Worm (Caenorhabditis elegans) whole organism, midembryonic: ENCODE measurements around the gene srw-14.
"Not testable (repeated sequence)": the region's sequence is repeated elsewhere in the genome, so short reads cannot be mapped to it uniquely, and the experiment has no call there.

Experiments
- T22C8.4 ChIP-seq: fragments of 200-800 bp; sonication (Bioruptor generic); IDR thresholded peaks from 2 replicates; pipeline ENCODE4 v1.3.6; 2022; ENCODE audit warnings: missing genetic modification characterization, missing compliant biosample characterization
- klf-2 ChIP-seq: fragments of 200-800 bp; sonication (Bioruptor generic); conservative IDR thresholded peaks from 2 replicates; pipeline ENCODE4 v1.3.6; 2022; ENCODE audit warnings: missing genetic modification reagents, missing genetic modification characterization, missing compliant biosample characterization
- med-1 ChIP-seq: sonication (generic microtip); optimal IDR thresholded peaks from 2 replicates; lab custom pipeline; 2017; ENCODE audit warnings: missing genetic modification characterization, mild to moderate bottlenecking, missing compliant biosample characterization, antibody characterized with exemption, missing genetic modification reagents; ENCODE audit not compliant: insufficient read depth
- tab-1 ChIP-seq: fragments of 200-800 bp; sonication (Bioruptor generic); IDR thresholded peaks from 2 replicates; pipeline ENCODE4 v1.3.6; 2022; ENCODE audit warnings: missing genetic modification characterization, missing compliant biosample characterization

DNA sequence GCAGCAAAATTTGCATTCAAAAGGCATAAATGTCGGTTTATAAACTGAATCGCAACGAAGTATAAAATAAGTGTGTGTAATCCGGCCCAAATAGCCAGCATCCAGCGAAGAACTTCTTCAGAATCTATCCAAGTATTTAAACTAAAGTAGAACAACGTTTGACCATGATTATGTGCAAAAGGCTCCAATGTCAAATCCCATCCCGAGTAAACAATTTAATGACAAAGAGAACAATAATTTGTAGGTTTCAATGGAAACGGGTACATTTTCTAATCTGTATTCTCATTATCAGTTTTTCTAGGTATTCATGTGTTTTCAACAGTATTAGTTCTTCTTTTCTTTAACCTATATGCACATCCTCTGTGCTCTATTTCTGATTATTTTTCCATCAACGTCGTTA lies 18.1 kb upstream of the srw-14 start, which contains the start of gene C41G6.12:
- not testable (repeated sequence) for TF ChIP-seq med-1 (GFP tag; lab: Kevin White, UChicago); tab-1 (GFP tag; lab: Robert Waterston, UW); klf-2 (GFP tag; lab: Robert Waterston, UW); T22C8.4
